ENCODE assay signal across 7 worm cellular contexts in genomic region chrIII:10318755-10319154, ce11.
A peak's percentile ranks its signal among the peaks of the same experiment; 100 is the strongest.
TF ChIP-seq lines count a peak whose summit lies in the region.

Gene unc-69 (plus strand): TSS chrIII:10318939.

TF ChIP-seq in whole organism, L1 larva, 84 proteins besides CTCF, POLR2A, EP300 and RAD21 (continued from another document and continues in another):
- TF ChIP-seq lin-14 (GFP tag; optimal IDR thresholded peaks at IDR 0.05; lab: Kevin White, UChicago) (peak; percentile 72), nhr-85 (tag; lab: Kevin White, UChicago) (peak; percentile 78), swsn-7 (tag; optimal IDR thresholded peaks at IDR 0.05; lab: Kevin White, UChicago) (peak; percentile 63), egl-13 (tag; optimal IDR thresholded peaks at IDR 0.05; lab: Kevin White, UChicago) (peak; percentile 33), xbp-1 (tag; optimal IDR thresholded peaks at IDR 0.05; lab: Kevin White, UChicago) (peak; percentile 85), dpl-1 (GFP tag; optimal IDR thresholded peaks at IDR 0.05; lab: Kevin White, UChicago) (peak; percentile 47 to 68 (median 64)), dsc-1 (tag; optimal IDR thresholded peaks at IDR 0.05; lab: Kevin White, UChicago) (peak; percentile 48), snpc-4 (tag; optimal IDR thresholded peaks at IDR 0.05; lab: Kevin White, UChicago) (peak; percentile 31), lin-39 (tag; optimal IDR thresholded peaks at IDR 0.05; lab: Kevin White, UChicago) (peak; percentile 0), efl-1 (optimal IDR thresholded peaks at IDR 0.05; lab: Kevin White, UChicago) (peak; percentile 77 to 78), efl-1 (GFP tag; optimal IDR thresholded peaks at IDR 0.05 in 1 of 2; lab: Kevin White, UChicago) (peak; percentile 67 to 96), skn-1 (tag; optimal IDR thresholded peaks at IDR 0.05; lab: Kevin White, UChicago) (no peak), nhr-19 (GFP tag; conservative IDR thresholded peaks at IDR 0.05; lab: Robert Waterston, UW) (peak; percentile 48), jun-1 (tag; optimal IDR thresholded peaks at IDR 0.05; lab: Kevin White, UChicago) (peak; percentile 39), unc-86 (tag; optimal IDR thresholded peaks at IDR 0.05; lab: Kevin White, UChicago) (peak; percentile 61), fkh-8 (tag; optimal IDR thresholded peaks at IDR 0.05; lab: Kevin White, UChicago) (peak; percentile 12), snu-23 (GFP tag; optimal IDR thresholded peaks at IDR 0.05; lab: Kevin White, UChicago) (peak; percentile 73), nhr-47 (tag; optimal IDR thresholded peaks at IDR 0.05; lab: Kevin White, UChicago) (peak; percentile 69), ceh-82 (tag; optimal IDR thresholded peaks at IDR 0.05; lab: Kevin White, UChicago) (peak; percentile 11 to 79 (median 43))

TF ChIP-seq in whole organism, L2 larva, 48 proteins besides CTCF, POLR2A, EP300 and RAD21 (continued from another document):
- TF ChIP-seq sem-4 (tag; optimal IDR thresholded peaks at IDR 0.05; lab: Kevin White, UChicago) (peak; percentile 19), nhr-10 (tag; optimal IDR thresholded peaks at IDR 0.05; lab: Kevin White, UChicago) (no peak), nhr-237 (tag; optimal IDR thresholded peaks at IDR 0.05; lab: Kevin White, UChicago) (no peak), ceh-82 (tag; optimal IDR thresholded peaks at IDR 0.05; lab: Kevin White, UChicago) (no peak), F13H6.1 (tag; optimal IDR thresholded peaks at IDR 0.05; lab: Kevin White, UChicago) (peak; percentile 35), mbf-1 (tag; optimal IDR thresholded peaks at IDR 0.05; lab: Kevin White, UChicago) (no peak), lsy-2 (tag; optimal IDR thresholded peaks at IDR 0.05; lab: Kevin White, UChicago) (peak in 1 of 2 experiments; percentile 84), Y55F3AM.14 (GFP tag; optimal IDR thresholded peaks at IDR 0.05; lab: Kevin White, UChicago) (no peak), lin-13 (GFP tag; optimal IDR thresholded peaks at IDR 0.05; lab: Kevin White, UChicago) (peak; percentile 60), unc-55 (GFP tag; optimal IDR thresholded peaks at IDR 0.05; lab: Kevin White, UChicago) (peak; percentile 88), nhr-129 (tag; optimal IDR thresholded peaks at IDR 0.05; lab: Kevin White, UChicago) (peak; percentile 65), fos-1 (tag; optimal IDR thresholded peaks at IDR 0.05; lab: Kevin White, UChicago) (peak; percentile 35)
TF ChIP-seq in whole organism, L2 larva: peak in this region for 14.

TF ChIP-seq in whole organism, L3 larva, 47 proteins besides CTCF, POLR2A, EP300 and RAD21 (continued from another document):
- TF ChIP-seq zag-1 (tag; optimal IDR thresholded peaks at IDR 0.05; lab: Kevin White, UChicago) (no peak), ama-1 (optimal IDR thresholded peaks at IDR 0.05; lab: Kevin White, UChicago) (no peak), egl-5 (tag; optimal IDR thresholded peaks at IDR 0.05; lab: Kevin White, UChicago) (peak; percentile 37), hmg-11 (tag; optimal IDR thresholded peaks at IDR 0.05; lab: Kevin White, UChicago) (peak; percentile 88), unc-62 (GFP tag; optimal IDR thresholded peaks at IDR 0.05; lab: Kevin White, UChicago) (no peak)
TF ChIP-seq in whole organism, L3 larva: peak in this region for 11.

TF ChIP-seq in whole organism, L4 larva, 104 proteins besides CTCF, POLR2A, EP300 and RAD21 (continued from another document):
- peak in 1 of 2 experiments; percentile 79 for TF ChIP-seq lsy-2 (tag; optimal IDR thresholded peaks at IDR 0.05; lab: Kevin White, UChicago)
- peak; percentile 93 for TF ChIP-seq lin-38 (GFP tag; IDR thresholded peaks at IDR 0.05; lab: Robert Waterston, UW)
- no peak for TF ChIP-seq spr-1 (tag; optimal IDR thresholded peaks at IDR 0.05; lab: Kevin White, UChicago)
- peak; percentile 12 for TF ChIP-seq hlh-11 (tag; optimal IDR thresholded peaks at IDR 0.05; lab: Kevin White, UChicago)
- peak; percentile 70 for TF ChIP-seq hmg-1.1 (GFP tag; IDR thresholded peaks at IDR 0.05; lab: Robert Waterston, UW)
- TF ChIP-seq ceh-82 (tag; optimal IDR thresholded peaks at IDR 0.05; lab: Kevin White, UChicago), result no peak
- TF ChIP-seq daf-16 (GFP tag; optimal IDR thresholded peaks at IDR 0.05; lab: Kevin White, UChicago), result no peak
- peak; percentile 40 for TF ChIP-seq daf-16 (tag; optimal IDR thresholded peaks at IDR 0.05; lab: Kevin White, UChicago)
- TF ChIP-seq tag-97 (GFP tag; IDR thresholded peaks at IDR 0.05; lab: Robert Waterston, UW), result no peak
- no peak for TF ChIP-seq jun-1 (tag; optimal IDR thresholded peaks at IDR 0.05; lab: Kevin White, UChicago)
- no peak for TF ChIP-seq zip-11 (GFP tag; IDR thresholded peaks at IDR 0.05; lab: Robert Waterston, UW)
- peak; percentile 26 for TF ChIP-seq F37D6.2 (tag; optimal IDR thresholded peaks at IDR 0.05; lab: Kevin White, UChicago)
- TF ChIP-seq ceh-28 (tag; optimal IDR thresholded peaks at IDR 0.05; lab: Kevin White, UChicago), result peak; percentile 69
- peak; percentile 18 for TF ChIP-seq nhr-28 (tag; optimal IDR thresholded peaks at IDR 0.05; lab: Kevin White, UChicago)

TF ChIP-seq in whole organism, late embryonic, 69 proteins besides CTCF, POLR2A, EP300 and RAD21 (continued from another document):
- peak; percentile 75 for TF ChIP-seq nfya-1 (tag; optimal IDR thresholded peaks at IDR 0.05; lab: Kevin White, UChicago)

TF ChIP-seq in whole organism, mixed stage, embryonic, 35 proteins besides CTCF, POLR2A, EP300 and RAD21 (continued from another document):
- TF ChIP-seq nhr-12 (tag; optimal IDR thresholded peaks at IDR 0.05; lab: Kevin White, UChicago), result no peak
- TF ChIP-seq pha-4 (tag; optimal IDR thresholded peaks at IDR 0.05; lab: Kevin White, UChicago), result peak; percentile 69
- TF ChIP-seq mep-1 (tag; optimal IDR thresholded peaks at IDR 0.05; lab: Kevin White, UChicago), result peak; percentile 30
- no peak for TF ChIP-seq ceh-39 (tag; optimal IDR thresholded peaks at IDR 0.05; lab: Kevin White, UChicago)
- TF ChIP-seq unc-62 (GFP tag; optimal IDR thresholded peaks at IDR 0.05; lab: Kevin White, UChicago), result no peak
- TF ChIP-seq lsy-2 (tag; optimal IDR thresholded peaks at IDR 0.05; lab: Kevin White, UChicago), result peak; percentile 46
- peak; percentile 21 for TF ChIP-seq lin-13 (tag; optimal IDR thresholded peaks at IDR 0.05; lab: Kevin White, UChicago)
- peak; percentile 21 for TF ChIP-seq unc-120 (tag; optimal IDR thresholded peaks at IDR 0.05; lab: Kevin White, UChicago; ENCODE audit: poor library complexity, severe bottlenecking)
- no peak for TF ChIP-seq bed-3 (GFP tag; optimal IDR thresholded peaks at IDR 0.05; lab: Kevin White, UChicago)
- TF ChIP-seq flh-1 (GFP tag; optimal IDR thresholded peaks at IDR 0.05; lab: Kevin White, UChicago), result no peak
- no peak for TF ChIP-seq ztf-11 (tag; optimal IDR thresholded peaks at IDR 0.05; lab: Kevin White, UChicago)
- TF ChIP-seq zip-8 (tag; optimal IDR thresholded peaks at IDR 0.05; lab: Kevin White, UChicago), result no peak
- TF ChIP-seq elt-1 (tag; optimal IDR thresholded peaks at IDR 0.05; lab: Kevin White, UChicago; ENCODE audit: borderline replicate concordance, insufficient read depth), result no peak
- no peak for TF ChIP-seq ham-2 (GFP tag; optimal IDR thresholded peaks at IDR 0.05; lab: Kevin White, UChicago)
- TF ChIP-seq sem-2 (GFP tag; optimal IDR thresholded peaks at IDR 0.05; lab: Kevin White, UChicago), result no peak
- peak; percentile 44 for TF ChIP-seq hlh-1 (tag; optimal IDR thresholded peaks at IDR 0.05; lab: Kevin White, UChicago)

TF ChIP-seq in whole organism, young adult, 124 proteins besides CTCF, POLR2A, EP300 and RAD21 (continued from another document):
- TF ChIP-seq T07F8.4 (tag; optimal IDR thresholded peaks at IDR 0.05; lab: Kevin White, UChicago) (no peak), mel-28 (tag; optimal IDR thresholded peaks at IDR 0.05; lab: Kevin White, UChicago; ENCODE audit: borderline replicate concordance) (no peak), lsl-1 (GFP tag; optimal IDR thresholded peaks at IDR 0.05; lab: Kevin White, UChicago) (peak; percentile 52), aptf-3 (GFP tag; IDR thresholded peaks at IDR 0.05; lab: Robert Waterston, UW) (no peak), F23B12.7 (tag; optimal IDR thresholded peaks at IDR 0.05; lab: Kevin White, UChicago; ENCODE audit: insufficient read depth) (peak; percentile 43), ccch-3 (GFP tag; optimal IDR thresholded peaks at IDR 0.05; lab: Kevin White, UChicago) (no peak), egl-44 (GFP tag; IDR thresholded peaks at IDR 0.05; lab: Robert Waterston, UW) (no peak), let-607 (tag; optimal IDR thresholded peaks at IDR 0.05; lab: Kevin White, UChicago) (peak; percentile 12 to 48), ceh-100 (GFP tag; IDR thresholded peaks at IDR 0.05; lab: Robert Waterston, UW) (no peak), sdz-38 (tag; optimal IDR thresholded peaks at IDR 0.05; lab: Kevin White, UChicago) (no peak), hmg-20 (GFP tag; IDR thresholded peaks at IDR 0.05; lab: Robert Waterston, UW) (no peak), ZK185.1 (tag; optimal IDR thresholded peaks at IDR 0.05; lab: Kevin White, UChicago; ENCODE audit: poor library complexity, severe bottlenecking) (no peak), efl-1 (GFP tag; optimal IDR thresholded peaks at IDR 0.05; lab: Kevin White, UChicago) (no peak), F22D6.2 (tag; optimal IDR thresholded peaks at IDR 0.05; lab: Kevin White, UChicago) (no peak), F52B5.7 (tag; optimal IDR thresholded peaks at IDR 0.05; lab: Kevin White, UChicago) (no peak), nhr-90 (tag; optimal IDR thresholded peaks at IDR 0.05; lab: Kevin White, UChicago) (no peak), zim-3 (tag; optimal IDR thresholded peaks at IDR 0.05; lab: Kevin White, UChicago) (no peak), madf-6 (GFP tag; IDR thresholded peaks at IDR 0.05; lab: Robert Waterston, UW) (no peak), die-1 (tag; optimal IDR thresholded peaks at IDR 0.05; lab: Kevin White, UChicago) (no peak), F55B11.4 (tag; optimal IDR thresholded peaks at IDR 0.05; lab: Kevin White, UChicago; ENCODE audit: borderline replicate concordance, insufficient read depth) (no peak), Y95B8A.8 (GFP tag; IDR thresholded peaks at IDR 0.05; lab: Robert Waterston, UW) (no peak), sptf-2 (GFP tag; optimal IDR thresholded peaks at IDR 0.05; lab: Kevin White, UChicago) (no peak), gei-17 (GFP tag; optimal IDR thresholded peaks at IDR 0.05; lab: Kevin White, UChicago) (no peak), him-1 (tag; optimal IDR thresholded peaks at IDR 0.05; lab: Kevin White, UChicago) (no peak), xnd-1 (tag; optimal IDR thresholded peaks at IDR 0.05; lab: Kevin White, UChicago) (no peak), D2030.7 (GFP tag; IDR thresholded peaks at IDR 0.05; lab: Robert Waterston, UW) (peak; percentile 31; the same call in 1 of the 2 replicates), ceh-79 (tag; optimal IDR thresholded peaks at IDR 0.05; lab: Kevin White, UChicago) (no peak), chd-7 (tag; optimal IDR thresholded peaks at IDR 0.05; lab: Kevin White, UChicago) (no peak), ztf-18 (tag; optimal IDR thresholded peaks at IDR 0.05; lab: Kevin White, UChicago) (peak; percentile 33), Y79H2A.3 (GFP tag; conservative IDR thresholded peaks at IDR 0.05; lab: Robert Waterston, UW) (no peak), mcd-1 (GFP tag; IDR thresholded peaks at IDR 0.05; lab: Robert Waterston, UW) (peak; percentile 88), pbrm-1 (GFP tag; IDR thresholded peaks at IDR 0.05; lab: Robert Waterston, UW) (no peak), ceh-27 (GFP tag; optimal IDR thresholded peaks at IDR 0.05; lab: Kevin White, UChicago) (peak; percentile 48), hmg-1.2 (GFP tag; IDR thresholded peaks at IDR 0.05; lab: Robert Waterston, UW) (peak; percentile 95), lag-1 (GFP tag; IDR thresholded peaks at IDR 0.05; lab: Robert Waterston, UW) (no peak), snpc-4 (GFP tag; optimal IDR thresholded peaks at IDR 0.05; lab: Kevin White, UChicago) (no peak), snpc-4 (tag; optimal IDR thresholded peaks at IDR 0.05; lab: Kevin White, UChicago) (peak in 3 of 4 experiments; percentile 6 to 28 (median 7)), attf-5 (GFP tag; optimal IDR thresholded peaks at IDR 0.05; lab: Kevin White, UChicago) (peak; percentile 30), F33H1.4 (GFP tag; IDR thresholded peaks at IDR 0.05; lab: Robert Waterston, UW) (peak; percentile 27; the same call in 1 of the 2 replicates), nfyb-1 (GFP tag; IDR thresholded peaks at IDR 0.05; lab: Robert Waterston, UW) (no peak), T26A5.8 (tag; optimal IDR thresholded peaks at IDR 0.05; lab: Kevin White, UChicago) (no peak), ztf-25 (GFP tag; IDR thresholded peaks at IDR 0.05; lab: Robert Waterston, UW) (no peak), lin-35 (GFP tag; optimal IDR thresholded peaks at IDR 0.05; lab: Kevin White, UChicago) (peak in 1 of 3 experiments; percentile 26), rpc-1 (optimal IDR thresholded peaks at IDR 0.05; lab: Kevin White, UChicago) (no peak), rpc-1 (tag; optimal IDR thresholded peaks at IDR 0.05; lab: Kevin White, UChicago) (no peak), sea-2 (GFP tag; IDR thresholded peaks at IDR 0.05; lab: Robert Waterston, UW) (no peak), F57C9.4 (tag; optimal IDR thresholded peaks at IDR 0.05; lab: Kevin White, UChicago) (no peak), tbx-9 (tag; optimal IDR thresholded peaks at IDR 0.05; lab: Kevin White, UChicago; ENCODE audit: borderline replicate concordance) (no peak), unc-130 (GFP tag; optimal IDR thresholded peaks at IDR 0.05; lab: Kevin White, UChicago) (no peak), pha-4 (tag; optimal IDR thresholded peaks at IDR 0.05; lab: Kevin White, UChicago) (no peak), B0336.3 (GFP tag; IDR thresholded peaks at IDR 0.05; lab: Robert Waterston, UW) (no peak), somi-1 (GFP tag; optimal IDR thresholded peaks at IDR 0.05; lab: Kevin White, UChicago) (no peak), K11D2.4 (GFP tag; IDR thresholded peaks at IDR 0.05; lab: Robert Waterston, UW) (no peak), akir-1 (GFP tag; optimal IDR thresholded peaks at IDR 0.05; lab: Kevin White, UChicago) (no peak), hlh-26 (GFP tag; conservative IDR thresholded peaks at IDR 0.05; lab: Robert Waterston, UW) (no peak), let-526 (GFP tag; IDR thresholded peaks at IDR 0.05; lab: Robert Waterston, UW) (no peak), B0019.2 (GFP tag; conservative IDR thresholded peaks at IDR 0.05; lab: Robert Waterston, UW) (no peak), madf-8 (GFP tag; conservative IDR thresholded peaks at IDR 0.05; lab: Robert Waterston, UW) (no peak), egrh-3 (GFP tag; IDR thresholded peaks at IDR 0.05; lab: Robert Waterston, UW) (no peak), B0261.1 (tag; optimal IDR thresholded peaks at IDR 0.05; lab: Kevin White, UChicago) (no peak), nhr-27 (tag; optimal IDR thresholded peaks at IDR 0.05; lab: Kevin White, UChicago) (no peak), snpc-3.4 (tag; optimal IDR thresholded peaks at IDR 0.05; lab: Kevin White, UChicago) (peak; percentile 9), F10E7.11 (tag; optimal IDR thresholded peaks at IDR 0.05; lab: Kevin White, UChicago) (no peak), lsy-27 (tag; optimal IDR thresholded peaks at IDR 0.05; lab: Kevin White, UChicago; ENCODE audit: borderline replicate concordance, insufficient read depth) (no peak), fkh-3 (tag; optimal IDR thresholded peaks at IDR 0.05; lab: Kevin White, UChicago) (no peak), cebp-1 (GFP tag; IDR thresholded peaks at IDR 0.05; lab: Robert Waterston, UW) (no peak), cebp-1 (tag; optimal IDR thresholded peaks at IDR 0.05; lab: Kevin White, UChicago) (peak; percentile 42), nhr-120 (GFP tag; IDR thresholded peaks at IDR 0.05; lab: Robert Waterston, UW) (no peak), dpff-1 (tag; optimal IDR thresholded peaks at IDR 0.05; lab: Kevin White, UChicago) (no peak), bed-1 (GFP tag; IDR thresholded peaks at IDR 0.05; lab: Robert Waterston, UW) (no peak), C06A6.2 (GFP tag; conservative IDR thresholded peaks at IDR 0.05; lab: Robert Waterston, UW) (no peak)
